Fruit fly (Drosophila melanogaster) whole organism, prepupa: Measurements from ENCODE around the gene CG43175.

ENCODE experiments used
- Blimp-1 ChIP-seq: fragments of 200-800 bp; sonication (Bioruptor generic); optimal IDR thresholded peaks from 3 replicates; lab custom pipeline; 2017; ENCODE audit warnings: missing biosample characterization, missing genetic modification characterization, mild to moderate bottlenecking, moderate library complexity, missing genetic modification reagents
- CG10631 ChIP-seq: fragments of 200-800 bp; sonication (Bioruptor generic); optimal IDR thresholded peaks from 2 replicates; lab custom pipeline; 2016; ENCODE audit warnings: missing biosample characterization, missing genetic modification characterization
- CG10669 ChIP-seq: fragments of 200-800 bp; sonication (Bioruptor generic); optimal IDR thresholded peaks from 3 replicates; lab custom pipeline; 2018; ENCODE audit warnings: missing biosample characterization, mild to moderate bottlenecking, missing genetic modification characterization, moderate library complexity
- CG11294 ChIP-seq: fragments of 200-800 bp; sonication (Bioruptor generic); IDR thresholded peaks from 2 replicates; pipeline ENCODE4 v1.3.6; 2022; ENCODE audit warnings: missing biosample characterization, missing genetic modification characterization
- CG11762 ChIP-seq: fragments of 200-800 bp; sonication (Bioruptor generic); optimal IDR thresholded peaks from 3 replicates; lab custom pipeline; 2016; ENCODE audit warnings: missing biosample characterization, missing genetic modification characterization; ENCODE audit not compliant: insufficient read depth
- CG11902 ChIP-seq: fragments of 200-800 bp; sonication (Bioruptor generic); optimal IDR thresholded peaks from 3 replicates; lab custom pipeline; 2016; ENCODE audit warnings: missing biosample characterization, missing genetic modification characterization
- CG15336 ChIP-seq: fragments of 200-800 bp; sonication (Bioruptor generic); IDR thresholded peaks from 2 replicates; pipeline ENCODE4 v1.3.6; 2022; ENCODE audit warnings: missing biosample characterization, missing genetic modification characterization
- CG1621 ChIP-seq: fragments of 200-800 bp; sonication (Bioruptor generic); optimal IDR thresholded peaks from 3 replicates; lab custom pipeline; 2018; ENCODE audit warnings: missing biosample characterization, mild to moderate bottlenecking, missing genetic modification characterization
- CG3032 ChIP-seq: fragments of 200-800 bp; optimal IDR thresholded peaks from 2 replicates; lab custom pipeline; 2019; ENCODE audit warnings: missing biosample characterization, mild to moderate bottlenecking, missing genetic modification characterization, moderate library complexity
- CG34406 ChIP-seq: fragments of 200-800 bp; sonication (Bioruptor generic); optimal IDR thresholded peaks from 3 replicates; lab custom pipeline; 2016; ENCODE audit warnings: missing biosample characterization, missing genetic modification characterization
- CG3919 ChIP-seq: fragments of 200-800 bp; sonication (Bioruptor generic); optimal IDR thresholded peaks from 3 replicates; lab custom pipeline; 2016; ENCODE audit warnings: missing biosample characterization, missing genetic modification characterization
- CG6163 ChIP-seq: fragments of 200-800 bp; sonication (Bioruptor generic); IDR thresholded peaks from 3 replicates; pipeline ENCODE4 v1.3.6; 2022; ENCODE audit warnings: missing biosample characterization, missing genetic modification characterization
- CG6276 ChIP-seq: fragments of 200-800 bp; sonication (Bioruptor generic); optimal IDR thresholded peaks from 2 replicates; lab custom pipeline; 2017; ENCODE audit warnings: missing biosample characterization, mild to moderate bottlenecking, missing genetic modification characterization
- CG6792 ChIP-seq: fragments of 200-800 bp; sonication (Bioruptor generic); optimal IDR thresholded peaks from 3 replicates; lab custom pipeline; 2016; ENCODE audit warnings: missing biosample characterization, missing genetic modification characterization
- CG8119 ChIP-seq: fragments of 200-800 bp; sonication (Bioruptor generic); IDR thresholded peaks from 3 replicates; pipeline ENCODE4 v1.3.6; 2022; ENCODE audit warnings: missing biosample characterization, missing genetic modification characterization
- Eip93F ChIP-seq: fragments of 200-800 bp; sonication (Bioruptor generic); optimal IDR thresholded peaks from 2 replicates; lab custom pipeline; 2016; ENCODE audit warnings: missing biosample characterization, mild to moderate bottlenecking, missing genetic modification characterization
- Ets96B ChIP-seq: fragments of 200-800 bp; optimal IDR thresholded peaks from 2 replicates; lab custom pipeline; 2019; ENCODE audit warnings: missing biosample characterization, mild to moderate bottlenecking, missing genetic modification characterization, moderate library complexity
- Gug ChIP-seq: fragments of 200-800 bp; sonication (Bioruptor generic); IDR thresholded peaks from 2 replicates; pipeline ENCODE4 v1.3.6; 2022; ENCODE audit warnings: missing biosample characterization, missing genetic modification characterization
- Hr38 ChIP-seq: sonication (Bioruptor generic); optimal IDR thresholded peaks from 2 replicates; lab custom pipeline; 2016; ENCODE audit warnings: missing biosample characterization, missing genetic modification characterization
- Hr39 ChIP-seq: fragments of 200-800 bp; sonication (Bioruptor generic); optimal IDR thresholded peaks from 2 replicates; lab custom pipeline; 2016; ENCODE audit warnings: missing biosample characterization, missing genetic modification characterization
- Hr4 ChIP-seq: fragments of 200-800 bp; sonication (Bioruptor generic); optimal IDR thresholded peaks from 3 replicates; lab custom pipeline; 2016; ENCODE audit warnings: missing biosample characterization, missing genetic modification characterization
- Lpt ChIP-seq: fragments of 200-800 bp; sonication (Bioruptor generic); optimal IDR thresholded peaks from 3 replicates; lab custom pipeline; 2016; ENCODE audit warnings: missing biosample characterization, missing genetic modification characterization
- Met ChIP-seq: fragments of 200-800 bp; sonication (Bioruptor generic); optimal IDR thresholded peaks from 3 replicates; lab custom pipeline; 2016; ENCODE audit warnings: missing biosample characterization, missing genetic modification characterization
- Smox ChIP-seq: fragments of 200-800 bp; sonication (Bioruptor generic); optimal IDR thresholded peaks from 3 replicates; lab custom pipeline; 2016; ENCODE audit warnings: missing biosample characterization, missing genetic modification characterization
- Sox14 ChIP-seq: fragments of 200-800 bp; sonication (Bioruptor generic); optimal IDR thresholded peaks from 3 replicates; lab custom pipeline; 2016; ENCODE audit warnings: missing biosample characterization, missing genetic modification characterization
- cyc ChIP-seq: fragments of 200-800 bp; sonication (Bioruptor generic); optimal IDR thresholded peaks from 3 replicates; lab custom pipeline; 2016; ENCODE audit warnings: missing biosample characterization, missing genetic modification characterization
- dac ChIP-seq: fragments of 200-800 bp; sonication (Bioruptor generic); optimal IDR thresholded peaks from 2 replicates; lab custom pipeline; 2017; ENCODE audit warnings: missing biosample characterization, mild to moderate bottlenecking, missing genetic modification characterization
- dsx ChIP-seq: fragments of 200-800 bp; optimal IDR thresholded peaks from 3 replicates; lab custom pipeline; 2019; ENCODE audit warnings: missing biosample characterization, mild to moderate bottlenecking, missing genetic modification characterization, moderate library complexity; ENCODE audit not compliant: poor library complexity, severe bottlenecking
- eg ChIP-seq: fragments of 200-800 bp; sonication (Bioruptor generic); IDR thresholded peaks from 3 replicates; pipeline ENCODE4 v1.3.6; 2022; ENCODE audit warnings: missing biosample characterization, missing genetic modification characterization
- fd59A ChIP-seq: fragments of 200-800 bp; sonication (Bioruptor generic); optimal IDR thresholded peaks from 2 replicates; lab custom pipeline; 2017; ENCODE audit warnings: missing biosample characterization, mild to moderate bottlenecking, missing genetic modification characterization, missing genetic modification reagents
- fkh ChIP-seq: fragments of 200-800 bp; sonication (Bioruptor generic); optimal IDR thresholded peaks from 3 replicates; lab custom pipeline; 2017; ENCODE audit warnings: missing biosample characterization, mild to moderate bottlenecking, missing genetic modification characterization, moderate library complexity
- net ChIP-seq: fragments of 200-800 bp; sonication (Bioruptor generic); optimal IDR thresholded peaks from 3 replicates; lab custom pipeline; 2016; ENCODE audit warnings: missing biosample characterization, missing genetic modification characterization
- pdm3 ChIP-seq: fragments of 200-800 bp; sonication (Bioruptor generic); optimal IDR thresholded peaks from 3 replicates; lab custom pipeline; 2016; ENCODE audit warnings: missing biosample characterization, missing genetic modification characterization
- salr ChIP-seq, 2 experiments: fragments of 200-800 bp; sonication (Bioruptor generic); optimal IDR thresholded peaks; 3 replicates each; lab custom pipeline; 2016 to 2018; ENCODE audit warnings: missing biosample characterization in 2 of 2, missing genetic modification characterization in 2 of 2, mild to moderate bottlenecking in 1 of 2
- ss ChIP-seq, 2 experiments: fragments of 200-800 bp; sonication (Bioruptor generic); optimal IDR thresholded peaks; 2 replicates in 1 of 2; 3 replicates in 1 of 2; lab custom pipeline; 2017 to 2018; ENCODE audit warnings: mild to moderate bottlenecking in 2 of 2, missing biosample characterization in 2 of 2, missing genetic modification characterization in 2 of 2, moderate library complexity in 1 of 2
- svp ChIP-seq: fragments of 200-800 bp; sonication (Bioruptor generic); peaks from one replicate; lab custom pipeline; 2016; ENCODE audit warnings: missing biosample characterization, missing genetic modification characterization
- topi ChIP-seq: fragments of 200-800 bp; sonication (Bioruptor generic); optimal IDR thresholded peaks from 3 replicates; lab custom pipeline; 2016; ENCODE audit warnings: missing biosample characterization, missing genetic modification characterization

The CG43175 gene

DNA sequence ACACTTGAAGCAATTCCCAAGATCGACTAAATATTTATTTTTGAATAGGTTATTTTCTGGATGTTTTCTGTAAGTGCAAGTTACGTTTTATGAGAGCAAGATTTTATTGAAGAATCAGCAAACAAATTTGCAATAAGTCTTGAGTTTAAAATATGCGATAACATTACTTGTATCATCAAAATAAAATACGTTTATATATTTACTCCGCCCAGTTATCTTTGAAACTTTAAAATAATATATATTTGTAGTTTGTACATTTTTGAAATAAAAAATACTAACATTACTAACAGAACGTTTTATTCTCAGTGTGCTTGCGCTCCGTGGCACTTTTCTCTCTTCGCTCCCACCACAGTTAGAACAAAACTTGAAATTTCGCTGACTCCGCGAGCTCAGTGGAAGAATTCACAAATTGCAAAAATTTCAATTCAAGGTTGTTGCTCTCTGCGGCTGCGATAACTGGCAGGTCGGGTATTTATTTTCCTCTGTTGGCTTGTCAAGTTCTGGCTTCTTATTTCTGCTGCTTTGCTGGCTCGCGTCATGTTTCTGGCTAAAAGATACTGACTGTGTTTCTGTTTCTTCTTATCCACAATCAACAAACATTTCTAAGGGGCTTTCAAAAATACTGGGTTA, 49.0 kb downstream of the CG43175 start (continued):
- peak; percentile 55 for TF ChIP-seq CG11902 (GFP tag; lab: Kevin White, UChicago)
- TF ChIP-seq ss (GFP tag; optimal IDR thresholded peaks at IDR 0.05; lab: Kevin White, UChicago), result peak; percentile 68 to 80
- peak; percentile 87 for TF ChIP-seq Hr4 (GFP tag; lab: Kevin White, UChicago)
- peak; percentile 56 to 92 for TF ChIP-seq salr (GFP tag; optimal IDR thresholded peaks at IDR 0.05; lab: Kevin White, UChicago)
- TF ChIP-seq pdm3 (GFP tag; lab: Kevin White, UChicago), result peak; percentile 51
- peak; percentile 82 for TF ChIP-seq CG10669 (GFP tag; lab: Kevin White, UChicago)
- TF ChIP-seq svp (GFP tag; lab: Kevin White, UChicago), result peak; percentile 97
- peak; percentile 53 for TF ChIP-seq CG1621 (tag; lab: Kevin White, UChicago)
- peak; percentile 91 for TF ChIP-seq CG8119 (GFP tag; lab: Robert Waterston, UW)
- no peak for TF ChIP-seq fkh (GFP tag; lab: Kevin White, UChicago)
- peak; percentile 90 for TF ChIP-seq Eip93F (GFP tag; lab: Kevin White, UChicago)
- peak; percentile 86 for TF ChIP-seq CG11762 (GFP tag; lab: Kevin White, UChicago)
- TF ChIP-seq Hr39 (GFP tag; lab: Kevin White, UChicago), result peak; percentile 84
- peak; percentile 80 for TF ChIP-seq Ets96B (tag; lab: Kevin White, UChicago)
- TF ChIP-seq cyc (GFP tag; lab: Kevin White, UChicago), result peak; percentile 87
- peak; percentile 85 for TF ChIP-seq dsx (GFP tag; lab: Kevin White, UChicago)
- TF ChIP-seq Hr38 (GFP tag; lab: Kevin White, UChicago), result no peak
- TF ChIP-seq eg (GFP tag; lab: Robert Waterston, UW), result no peak; the same call in 2 of the 3 replicates
- TF ChIP-seq CG6163 (GFP tag; lab: Robert Waterston, UW), result peak; percentile 79
- TF ChIP-seq CG6792 (GFP tag; lab: Kevin White, UChicago), result peak; percentile 87
- peak; percentile 91 for TF ChIP-seq Smox (GFP tag; lab: Kevin White, UChicago)
- 0 out of 2 replicates have a peak, but pooled peaks have one; percentile 60 for TF ChIP-seq CG11294
- peak; percentile 89 for TF ChIP-seq Sox14 (GFP tag; lab: Kevin White, UChicago)
- peak; percentile 89 for TF ChIP-seq CG10631 (GFP tag; lab: Kevin White, UChicago)
- peak; percentile 90 for TF ChIP-seq CG3919
- TF ChIP-seq fd59A (GFP tag; lab: Kevin White, UChicago), result peak; percentile 77
- peak; percentile 92 for TF ChIP-seq Met (GFP tag; lab: Kevin White, UChicago)
- no peak for TF ChIP-seq CG6276 (GFP tag; lab: Kevin White, UChicago)
- TF ChIP-seq CG3032 (tag; lab: Kevin White, UChicago), result peak; percentile 80
- TF ChIP-seq Lpt (GFP tag; lab: Kevin White, UChicago), result peak; percentile 88
- TF ChIP-seq CG15336, result peak; percentile 90
- TF ChIP-seq, all 60 proteins: peak for 55

DNA sequence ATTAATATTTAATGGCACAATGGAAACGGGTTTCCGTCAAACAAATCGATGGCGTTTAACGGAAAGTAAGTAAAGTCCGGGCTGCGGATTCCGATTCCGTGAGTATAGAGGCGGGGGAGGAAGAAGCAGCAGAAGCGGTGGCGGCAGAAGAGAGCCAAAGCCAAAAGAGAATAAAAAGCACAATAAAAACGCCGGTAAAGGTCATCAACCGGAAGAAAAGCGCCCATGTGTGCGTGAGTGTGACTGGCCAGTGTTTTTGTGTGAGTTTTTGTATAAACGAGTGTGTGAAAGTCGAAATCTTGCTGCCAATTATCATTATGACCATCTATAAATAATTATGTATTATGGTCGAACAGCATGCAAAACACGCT, 49.7 kb downstream of the CG43175 start:
- TF ChIP-seq Gug (GFP tag; lab: Robert Waterston, UW), result no peak
- TF ChIP-seq CG34406 (GFP tag; lab: Kevin White, UChicago), result no peak
- TF ChIP-seq Hr4 (GFP tag; lab: Kevin White, UChicago), result no peak
- TF ChIP-seq Blimp-1 (GFP tag; lab: Kevin White, UChicago), result peak; percentile 11
- no peak for TF ChIP-seq dac (GFP tag; lab: Kevin White, UChicago)
- TF ChIP-seq svp (GFP tag; lab: Kevin White, UChicago), result peak; percentile 75
- no peak for TF ChIP-seq net (GFP tag; lab: Kevin White, UChicago)
- TF ChIP-seq topi (GFP tag; lab: Kevin White, UChicago), result no peak
